Fruit fly (Drosophila melanogaster) whole organism: ENCODE results near the gene Gr64b.

Experiments
- Dll ChIP-seq: fragments of >200 bp; optimal IDR thresholded peaks from 2 replicates; lab custom pipeline; 2017
- psq ChIP-seq: fragments of >200 bp; optimal IDR thresholded peaks from 2 replicates; lab custom pipeline; 2017

dm6 chr3L:4010122-4010521 is 18.3 kb upstream of the Gr64b start:
- TF ChIP-seq psq (lab: Kevin White, UChicago) = no peak
- TF ChIP-seq Dll (lab: Kevin White, UChicago) = no peak
